Worm (Caenorhabditis elegans): ENCODE results near the gene ZK945.4.

ZK945.4 gene

DNA sequence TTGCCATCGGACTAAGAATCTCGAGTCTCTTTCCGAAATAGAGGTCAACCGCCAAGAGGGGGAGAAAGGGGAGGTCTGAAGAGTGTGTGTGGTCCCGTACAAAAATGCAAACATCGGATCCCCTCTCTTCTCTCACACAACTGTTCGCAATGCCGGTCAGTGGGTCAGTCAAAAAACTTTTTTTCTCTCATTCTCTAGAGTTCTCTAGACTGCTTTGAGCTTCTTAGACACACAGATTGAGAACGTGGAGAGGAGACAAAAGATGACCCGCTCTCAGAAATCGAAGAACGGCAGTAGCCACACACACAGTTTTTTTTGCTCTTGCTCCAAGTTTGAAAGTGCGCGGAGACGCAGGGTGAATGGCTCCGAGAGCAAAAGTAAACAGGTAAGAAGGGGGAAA, 29.7 kb downstream of the ZK945.4 start:
- TF ChIP-seq ham-2 (GFP tag; optimal IDR thresholded peaks at IDR 0.05) (no peak), M03D4.4 (tag; optimal IDR thresholded peaks at IDR 0.05) (peak; percentile 45), sptf-1 (tag; optimal IDR thresholded peaks at IDR 0.05) (peak; percentile 3), pha-4 (tag; optimal IDR thresholded peaks at IDR 0.05) (no peak), hlh-1 (tag; optimal IDR thresholded peaks at IDR 0.05) (peak; percentile 87), mls-2 (tag; optimal IDR thresholded peaks at IDR 0.05) (no peak)

DNA sequence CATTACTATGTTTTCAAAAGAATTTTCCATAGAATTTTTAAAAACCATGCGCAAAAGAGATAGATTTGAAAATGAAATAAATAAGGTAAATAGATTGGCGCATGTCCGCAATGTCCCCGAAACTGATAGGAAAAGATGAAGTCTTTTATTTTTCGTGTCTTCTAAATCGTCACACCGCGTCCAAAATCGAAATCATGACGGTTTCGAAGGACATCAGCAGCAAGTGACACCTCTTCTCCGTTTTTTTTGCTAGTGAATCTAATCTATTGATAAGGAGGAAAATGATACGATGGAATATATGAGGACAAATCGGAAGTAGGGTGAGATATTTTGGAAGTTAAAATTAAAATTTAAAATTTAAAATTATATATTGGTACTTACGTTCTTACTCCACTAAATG, 31.5 kb downstream of the ZK945.4 start:
- no peak for TF ChIP-seq bed-3 (GFP tag; optimal IDR thresholded peaks at IDR 0.05)
- no peak for TF ChIP-seq lin-13 (tag; optimal IDR thresholded peaks at IDR 0.05)
- no peak for TF ChIP-seq ceh-39 (tag; optimal IDR thresholded peaks at IDR 0.05)
- no peak for TF ChIP-seq unc-62 (GFP tag; optimal IDR thresholded peaks at IDR 0.05)
- no peak for TF ChIP-seq elt-3 (tag; optimal IDR thresholded peaks at IDR 0.05)
- no peak for TF ChIP-seq sptf-1 (tag; optimal IDR thresholded peaks at IDR 0.05)
- TF ChIP-seq tbx-8 (GFP tag; optimal IDR thresholded peaks at IDR 0.05), result no peak
- no peak for TF ChIP-seq flh-1 (GFP tag; optimal IDR thresholded peaks at IDR 0.05)
- no peak for TF ChIP-seq ceh-83 (GFP tag; optimal IDR thresholded peaks at IDR 0.05)
- no peak for TF ChIP-seq nhr-2 (tag; optimal IDR thresholded peaks at IDR 0.05)
- TF ChIP-seq nhr-237 (tag; optimal IDR thresholded peaks at IDR 0.05), result no peak
- TF ChIP-seq M03D4.4 (tag; optimal IDR thresholded peaks at IDR 0.05), result no peak
- no peak for TF ChIP-seq unc-120 (tag; optimal IDR thresholded peaks at IDR 0.05; ENCODE audit: poor library complexity, severe bottlenecking)
- no peak for TF ChIP-seq lsy-2 (tag; optimal IDR thresholded peaks at IDR 0.05)
- no peak for TF ChIP-seq unc-39 (tag; optimal IDR thresholded peaks at IDR 0.05)
- no peak for TF ChIP-seq ztf-11 (tag; optimal IDR thresholded peaks at IDR 0.05)
- TF ChIP-seq ham-2 (GFP tag; optimal IDR thresholded peaks at IDR 0.05), result no peak

DNA sequence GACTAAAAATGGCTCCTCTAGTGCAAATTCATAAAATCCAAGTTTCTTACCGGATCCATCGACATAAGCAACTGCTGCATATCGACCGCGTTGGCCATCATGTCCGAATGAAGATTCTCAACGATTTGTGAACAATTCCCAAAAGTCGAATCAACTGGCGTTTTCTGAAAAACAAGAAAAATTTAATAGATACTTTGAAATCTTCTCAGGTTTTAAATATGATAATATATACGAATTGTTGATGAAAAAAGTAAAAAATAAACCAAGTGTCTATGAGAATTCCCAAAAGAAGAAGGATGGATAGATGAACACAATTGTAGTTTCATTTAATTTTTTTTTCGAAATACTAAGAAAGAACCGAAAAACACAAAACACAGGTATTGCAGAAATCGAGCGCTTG, 37.7 kb downstream of the ZK945.4 start, which contains the start of gene die-1:
Gene die-1 (minus strand): TSS at position 101 of the 400 bp plus-strand sequence.
- no peak for TF ChIP-seq mep-1 (tag; optimal IDR thresholded peaks at IDR 0.05)
- TF ChIP-seq flh-1 (GFP tag; optimal IDR thresholded peaks at IDR 0.05), result no peak
- no peak for TF ChIP-seq ztf-11 (tag; optimal IDR thresholded peaks at IDR 0.05)
- no peak for TF ChIP-seq nhr-28 (tag; optimal IDR thresholded peaks at IDR 0.05)
- no peak for TF ChIP-seq tbx-8 (GFP tag; optimal IDR thresholded peaks at IDR 0.05)
- TF ChIP-seq ceh-83 (GFP tag; optimal IDR thresholded peaks at IDR 0.05), result no peak
- no peak for TF ChIP-seq unc-120 (tag; optimal IDR thresholded peaks at IDR 0.05; ENCODE audit: poor library complexity, severe bottlenecking)
- no peak for TF ChIP-seq ham-2 (GFP tag; optimal IDR thresholded peaks at IDR 0.05)
- TF ChIP-seq elt-1 (tag; optimal IDR thresholded peaks at IDR 0.05; ENCODE audit: borderline replicate concordance, insufficient read depth), result no peak
- TF ChIP-seq nhr-237 (tag; optimal IDR thresholded peaks at IDR 0.05), result no peak

DNA sequence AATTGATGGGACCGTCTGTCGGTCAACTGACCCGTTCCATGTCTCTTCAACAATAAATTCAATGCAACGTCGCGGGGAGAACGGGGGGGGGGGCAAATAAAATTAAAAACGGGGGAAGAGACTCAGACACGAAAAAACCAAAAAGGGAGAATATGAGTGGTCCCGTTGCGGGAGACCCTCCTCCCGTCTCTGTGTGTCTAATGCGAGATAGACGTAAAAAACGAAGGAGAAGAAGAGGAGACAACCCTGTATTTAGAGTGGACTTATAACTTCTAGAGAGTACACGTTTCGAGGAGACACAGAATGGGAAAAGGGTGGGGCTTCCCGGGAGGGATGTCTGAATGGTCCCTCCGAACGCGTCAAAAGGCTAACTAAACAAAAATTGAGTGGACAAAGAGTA, 40.0 kb downstream of the ZK945.4 start:
- TF ChIP-seq tbx-8 (GFP tag; optimal IDR thresholded peaks at IDR 0.05) (no peak), ces-1 (GFP tag; optimal IDR thresholded peaks at IDR 0.05) (peak; percentile 82), sptf-1 (tag; optimal IDR thresholded peaks at IDR 0.05) (peak; percentile 68), zip-8 (tag; optimal IDR thresholded peaks at IDR 0.05) (no peak), mep-1 (tag; optimal IDR thresholded peaks at IDR 0.05) (no peak), ceh-43 (GFP tag; optimal IDR thresholded peaks at IDR 0.05) (no peak), unc-120 (tag; optimal IDR thresholded peaks at IDR 0.05; ENCODE audit: poor library complexity, severe bottlenecking) (peak; percentile 39), lsy-2 (tag; optimal IDR thresholded peaks at IDR 0.05) (no peak), pha-4 (tag; optimal IDR thresholded peaks at IDR 0.05) (no peak), bed-3 (GFP tag; optimal IDR thresholded peaks at IDR 0.05) (no peak), mls-2 (tag; optimal IDR thresholded peaks at IDR 0.05) (peak; percentile 83), M03D4.4 (tag; optimal IDR thresholded peaks at IDR 0.05) (peak; percentile 24), nhr-2 (tag; optimal IDR thresholded peaks at IDR 0.05) (peak; percentile 20), sem-2 (GFP tag; optimal IDR thresholded peaks at IDR 0.05) (no peak), snpc-4 (tag; optimal IDR thresholded peaks at IDR 0.05) (no peak), elt-3 (tag; optimal IDR thresholded peaks at IDR 0.05) (no peak), nhr-12 (tag; optimal IDR thresholded peaks at IDR 0.05) (no peak), blmp-1 (tag; optimal IDR thresholded peaks at IDR 0.05) (no peak), hlh-1 (tag; optimal IDR thresholded peaks at IDR 0.05) (no peak), drap-1 (GFP tag; optimal IDR thresholded peaks at IDR 0.05) (peak; percentile 38), nhr-237 (tag; optimal IDR thresholded peaks at IDR 0.05) (no peak), ham-2 (GFP tag; optimal IDR thresholded peaks at IDR 0.05) (peak; percentile 28), cnd-1 (tag; optimal IDR thresholded peaks at IDR 0.05) (peak; percentile 84), nhr-28 (tag; optimal IDR thresholded peaks at IDR 0.05) (no peak)

Measured in whole organism, mixed stage, embryonic.